Worm (Caenorhabditis elegans) whole organism, mixed stage, embryonic: ENCODE results near the gene spon-1.

Experiments used
- M03D4.4 ChIP-seq: sonication (generic microtip); optimal IDR thresholded peaks from 2 replicates; lab custom pipeline; 2017; ENCODE audit warnings: mild to moderate bottlenecking, missing genetic modification characterization, missing compliant biosample characterization
- bed-3 ChIP-seq: fragments of 200-800 bp; sonication (Bioruptor generic); optimal IDR thresholded peaks from 3 replicates; lab custom pipeline; 2018; ENCODE audit warnings: mild to moderate bottlenecking, missing genetic modification characterization, moderate library complexity, missing compliant biosample characterization
- ceh-39 ChIP-seq: fragments of 150-350 bp; optimal IDR thresholded peaks from 2 replicates; lab custom pipeline; 2014; ENCODE audit warnings: missing biosample characterization, missing genetic modification characterization
- ceh-43 ChIP-seq: fragments of 200-800 bp; sonication (Bioruptor generic); optimal IDR thresholded peaks from 2 replicates; lab custom pipeline; 2018; ENCODE audit warnings: mild to moderate bottlenecking, missing genetic modification characterization, moderate library complexity, missing compliant biosample characterization
- ceh-83 ChIP-seq: fragments of 200-800 bp; sonication (Bioruptor generic); optimal IDR thresholded peaks from 2 replicates; lab custom pipeline; 2018; ENCODE audit warnings: mild to moderate bottlenecking, missing genetic modification characterization, missing compliant biosample characterization
- ces-1 ChIP-seq: fragments of 150-350 bp; optimal IDR thresholded peaks from 2 replicates; lab custom pipeline; 2014; ENCODE audit warnings: missing biosample characterization, missing genetic modification reagents, missing genetic modification characterization
- cnd-1 ChIP-seq: fragments of 200-800 bp; sonication (Bioruptor generic); optimal IDR thresholded peaks from 2 replicates; lab custom pipeline; 2018; ENCODE audit warnings: mild to moderate bottlenecking, missing genetic modification characterization, missing compliant biosample characterization
- drap-1 ChIP-seq: fragments of 200-800 bp; sonication (Bioruptor generic); optimal IDR thresholded peaks from 3 replicates; lab custom pipeline; 2018; ENCODE audit warnings: mild to moderate bottlenecking, missing genetic modification characterization, missing compliant biosample characterization
- elt-1 ChIP-seq: sonication (generic microtip); optimal IDR thresholded peaks from 2 replicates; lab custom pipeline; 2017; ENCODE audit warnings: missing genetic modification characterization, mild to moderate bottlenecking, missing compliant biosample characterization, antibody characterized with exemption, moderate library complexity, borderline replicate concordance; ENCODE audit not compliant: insufficient read depth
- elt-3 ChIP-seq: fragments of 150-350 bp; optimal IDR thresholded peaks from 2 replicates; lab custom pipeline; 2014; ENCODE audit warnings: missing biosample characterization, missing genetic modification characterization
- flh-1 ChIP-seq: fragments of 200-800 bp; sonication (Bioruptor generic); optimal IDR thresholded peaks from 2 replicates; lab custom pipeline; 2018; ENCODE audit warnings: mild to moderate bottlenecking, missing genetic modification characterization, moderate library complexity, missing compliant biosample characterization
- hlh-1 ChIP-seq: fragments of 150-350 bp; optimal IDR thresholded peaks from 2 replicates; lab custom pipeline; 2014; ENCODE audit warnings: missing biosample characterization, missing genetic modification reagents, missing genetic modification characterization
- lin-13 ChIP-seq: fragments of 150-350 bp; optimal IDR thresholded peaks from 2 replicates; lab custom pipeline; 2014; ENCODE audit warnings: missing biosample characterization, missing genetic modification characterization
- lin-32 ChIP-seq: fragments of 200-800 bp; sonication (Bioruptor generic); optimal IDR thresholded peaks from 2 replicates; lab custom pipeline; 2018; ENCODE audit warnings: mild to moderate bottlenecking, missing genetic modification characterization, missing compliant biosample characterization
- lsy-2 ChIP-seq: fragments of 150-350 bp; optimal IDR thresholded peaks from 2 replicates; lab custom pipeline; 2014; ENCODE audit warnings: missing biosample characterization, missing genetic modification characterization
- mab-5 ChIP-seq: fragments of 150-350 bp; optimal IDR thresholded peaks from 2 replicates; lab custom pipeline; 2014; ENCODE audit warnings: missing biosample characterization, missing genetic modification characterization
- mep-1 ChIP-seq: fragments of 150-350 bp; optimal IDR thresholded peaks from 2 replicates; lab custom pipeline; 2017; ENCODE audit warnings: missing biosample characterization, missing genetic modification reagents, missing genetic modification characterization, inconsistent platforms
- mls-2 ChIP-seq: sonication (generic microtip); optimal IDR thresholded peaks from 2 replicates; lab custom pipeline; 2016; ENCODE audit warnings: mild to moderate bottlenecking, missing genetic modification characterization, moderate library complexity, missing compliant biosample characterization
- nhr-12 ChIP-seq: fragments of 150-350 bp; optimal IDR thresholded peaks from 2 replicates; lab custom pipeline; 2014; ENCODE audit warnings: missing biosample characterization, missing genetic modification characterization
- nhr-2 ChIP-seq: fragments of 150-350 bp; optimal IDR thresholded peaks from 2 replicates; lab custom pipeline; 2014; ENCODE audit warnings: missing biosample characterization, missing genetic modification characterization
- nhr-237 ChIP-seq: fragments of 150-350 bp; optimal IDR thresholded peaks from 2 replicates; lab custom pipeline; 2014; ENCODE audit warnings: missing biosample characterization, missing genetic modification characterization
- nhr-28 ChIP-seq: fragments of 150-350 bp; optimal IDR thresholded peaks from 2 replicates; lab custom pipeline; 2014; ENCODE audit warnings: missing biosample characterization, missing genetic modification characterization
- pha-4 ChIP-seq: fragments of 150-350 bp; optimal IDR thresholded peaks from 2 replicates; lab custom pipeline; 2018; ENCODE audit warnings: missing biosample characterization, missing genetic modification reagents, missing genetic modification characterization
- snpc-4 ChIP-seq: fragments of 150-350 bp; optimal IDR thresholded peaks from 2 replicates; lab custom pipeline; 2014; ENCODE audit warnings: missing biosample characterization, missing genetic modification characterization
- sptf-1 ChIP-seq: sonication (generic microtip); optimal IDR thresholded peaks from 2 replicates; lab custom pipeline; 2017; ENCODE audit warnings: mild to moderate bottlenecking, missing genetic modification characterization, moderate library complexity, missing compliant biosample characterization
- tbx-8 ChIP-seq: fragments of 200-800 bp; sonication (Bioruptor generic); optimal IDR thresholded peaks from 2 replicates; lab custom pipeline; 2018; ENCODE audit warnings: mild to moderate bottlenecking, missing genetic modification characterization, moderate library complexity, missing compliant biosample characterization
- unc-120 ChIP-seq: sonication (generic microtip); optimal IDR thresholded peaks from 2 replicates; lab custom pipeline; 2017; ENCODE audit warnings: missing genetic modification characterization, missing compliant biosample characterization; ENCODE audit not compliant: poor library complexity, severe bottlenecking
- unc-39 ChIP-seq: fragments of 150-350 bp; optimal IDR thresholded peaks from 2 replicates; lab custom pipeline; 2014; ENCODE audit warnings: missing biosample characterization, missing genetic modification characterization
- unc-62 ChIP-seq: fragments of 150-350 bp; optimal IDR thresholded peaks from 2 replicates; lab custom pipeline; 2014; ENCODE audit warnings: missing biosample characterization, missing genetic modification reagents, missing genetic modification characterization
- zip-8 ChIP-seq: fragments of 150-350 bp; optimal IDR thresholded peaks from 2 replicates; lab custom pipeline; 2014; ENCODE audit warnings: missing biosample characterization, missing genetic modification characterization
- ztf-11 ChIP-seq: fragments of 150-350 bp; optimal IDR thresholded peaks from 2 replicates; lab custom pipeline; 2014; ENCODE audit warnings: missing biosample characterization, missing genetic modification characterization

Gene spon-1

ce11 chrII:7116350-7116749, at the start of gene spon-1:
Gene spon-1, plus strand, starts transcription at chrII:7116557.
- TF ChIP-seq snpc-4 (tag; lab: Kevin White, UChicago) (no peak), ceh-39 (tag; lab: Kevin White, UChicago) (no peak), hlh-1 (peak; percentile 73), unc-120 (tag; lab: Kevin White, UChicago) (peak; percentile 14), nhr-2 (tag; lab: Kevin White, UChicago) (peak; percentile 46), unc-62 (GFP tag; lab: Kevin White, UChicago) (peak; percentile 54)

- TF ChIP-seq cnd-1 (no peak), tbx-8 (GFP tag; lab: Kevin White, UChicago) (no peak), hlh-1 (no peak), mab-5 (tag; lab: Kevin White, UChicago) (no peak), mls-2 (no peak), lin-13 (tag; lab: Kevin White, UChicago) (no peak), nhr-237 (tag; lab: Kevin White, UChicago) (no peak), nhr-12 (no peak), snpc-4 (tag; lab: Kevin White, UChicago) (no peak), bed-3 (no peak), ceh-83 (GFP tag; lab: Kevin White, UChicago) (no peak), ceh-43 (no peak), nhr-2 (tag; lab: Kevin White, UChicago) (no peak), ztf-11 (no peak), unc-39 (no peak), M03D4.4 (tag; lab: Kevin White, UChicago) (no peak), elt-3 (tag; lab: Kevin White, UChicago) (no peak), flh-1 (GFP tag; lab: Kevin White, UChicago) (no peak), pha-4 (tag; lab: Kevin White, UChicago) (no peak), mep-1 (no peak)
- TF ChIP-seq, all 35 proteins: peak for 0
Measured at ce11 chrII:7069866-7070265, 46.5 kb upstream of the spon-1 start, which contains the start of gene him-14. Gene him-14, minus strand, starts transcription at chrII:7069966.

- no peak for TF ChIP-seq flh-1 (GFP tag; lab: Kevin White, UChicago)
- TF ChIP-seq nhr-28 (tag; lab: Kevin White, UChicago), result no peak
- no peak for TF ChIP-seq cnd-1
- no peak for TF ChIP-seq bed-3
- no peak for TF ChIP-seq elt-3 (tag; lab: Kevin White, UChicago)
- TF ChIP-seq unc-62 (GFP tag; lab: Kevin White, UChicago), result no peak
- no peak for TF ChIP-seq nhr-2 (tag; lab: Kevin White, UChicago)
- TF ChIP-seq hlh-1, result no peak
- no peak for TF ChIP-seq ceh-83 (GFP tag; lab: Kevin White, UChicago)
- no peak for TF ChIP-seq elt-1 (tag; lab: Kevin White, UChicago)
- TF ChIP-seq mab-5 (tag; lab: Kevin White, UChicago), result no peak
Measured at ce11 chrII:7070434-7070833, 45.9 kb upstream of the spon-1 start.

ce11 chrII:7072315-7072589, 44.1 kb upstream of the spon-1 start, which contains the start of gene kars-1:
Gene kars-1, minus strand, starts transcription at chrII:7072415.
- TF ChIP-seq unc-62 (GFP tag; lab: Kevin White, UChicago), result no peak
- TF ChIP-seq mls-2, result no peak
- TF ChIP-seq ceh-83 (GFP tag; lab: Kevin White, UChicago), result no peak
- no peak for TF ChIP-seq bed-3
- no peak for TF ChIP-seq nhr-12
- no peak for TF ChIP-seq zip-8 (tag; lab: Kevin White, UChicago)
- TF ChIP-seq hlh-1, result no peak
- no peak for TF ChIP-seq pha-4 (tag; lab: Kevin White, UChicago)
- TF ChIP-seq snpc-4 (tag; lab: Kevin White, UChicago), result no peak
- no peak for TF ChIP-seq ceh-43
- no peak for TF ChIP-seq lin-32
- TF ChIP-seq lin-13 (tag; lab: Kevin White, UChicago), result no peak

DNA sequence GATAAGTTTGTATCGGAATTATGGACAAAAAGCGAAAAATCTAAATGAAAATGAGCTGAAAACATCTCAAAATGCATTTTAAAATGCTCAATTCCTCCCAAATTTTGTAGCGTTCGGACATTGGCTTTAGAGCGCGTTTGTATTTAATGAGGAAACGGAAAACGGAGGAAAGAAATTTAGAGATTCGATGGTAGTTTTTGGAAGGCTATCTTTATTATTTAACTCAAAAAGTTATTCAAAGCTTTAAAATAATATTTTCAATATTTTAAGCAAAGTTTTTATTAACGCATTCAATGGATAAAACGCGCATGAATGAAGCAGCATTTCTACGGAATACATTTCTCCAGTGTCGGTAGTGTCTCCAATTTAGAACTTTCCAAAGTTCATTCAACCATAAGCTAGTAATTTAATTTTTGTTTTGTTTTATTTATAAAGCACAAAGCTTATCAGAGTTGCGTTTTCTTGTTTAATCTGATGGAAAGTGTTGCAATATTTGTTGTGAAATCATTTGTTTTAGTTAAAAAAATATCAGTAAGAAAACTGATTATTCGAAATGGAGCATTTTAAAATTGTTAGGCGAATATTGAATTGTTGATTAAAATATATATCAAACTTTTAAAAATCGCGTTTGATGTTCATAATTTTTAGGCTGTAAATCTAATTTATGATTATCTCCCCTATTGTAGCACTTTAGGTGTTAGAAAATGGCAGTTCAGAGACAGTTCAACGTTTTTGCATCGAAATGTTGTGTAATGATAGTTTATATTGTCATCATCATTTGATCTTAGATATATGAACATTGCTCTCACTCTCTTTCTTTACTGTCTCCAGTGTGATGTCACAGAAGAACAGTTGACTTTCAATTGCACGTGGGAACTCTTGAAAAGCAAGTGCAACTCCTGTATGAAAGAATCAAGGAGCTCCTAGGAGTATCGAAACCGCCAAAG, 43.5 kb upstream of the spon-1 start:
- TF ChIP-seq cnd-1, result peak; percentile 30
- peak; percentile 63 for TF ChIP-seq mep-1
- peak; percentile 80 for TF ChIP-seq lsy-2
- no peak for TF ChIP-seq unc-62 (GFP tag; lab: Kevin White, UChicago)
- peak; percentile 76 for TF ChIP-seq nhr-237 (tag; lab: Kevin White, UChicago)
- peak; percentile 4 for TF ChIP-seq lin-13 (tag; lab: Kevin White, UChicago)
- no peak for TF ChIP-seq ceh-39 (tag; lab: Kevin White, UChicago)
- TF ChIP-seq ztf-11, result no peak
- TF ChIP-seq ceh-43, result no peak
- peak; percentile 95 for TF ChIP-seq ces-1 (GFP tag; lab: Kevin White, UChicago)
- peak; percentile 68 for TF ChIP-seq sptf-1 (tag; lab: Kevin White, UChicago)
- no peak for TF ChIP-seq unc-120 (tag; lab: Kevin White, UChicago)
- no peak for TF ChIP-seq nhr-28 (tag; lab: Kevin White, UChicago)
- TF ChIP-seq drap-1 (GFP tag; lab: Kevin White, UChicago), result no peak
